Worm (Caenorhabditis elegans) whole organism, L4/young adult: Measurements from ENCODE around the gene ttr-28.

Experiments used
- W03F9.2 ChIP-seq: fragments of 150-350 bp; optimal IDR thresholded peaks from 2 replicates; lab custom pipeline; 2014; ENCODE audit warnings: missing biosample characterization, missing genetic modification characterization
- dao-5 ChIP-seq: sonication (generic microtip); optimal IDR thresholded peaks from 2 replicates; lab custom pipeline; 2016; ENCODE audit warnings: missing genotype, missing genetic modification characterization, moderate library complexity, missing compliant biosample characterization
- him-1 ChIP-seq: sonication (generic microtip); optimal IDR thresholded peaks from 2 replicates; lab custom pipeline; 2016; ENCODE audit warnings: missing genotype, missing genetic modification reagents, missing genetic modification characterization, missing compliant biosample characterization

DNA sequence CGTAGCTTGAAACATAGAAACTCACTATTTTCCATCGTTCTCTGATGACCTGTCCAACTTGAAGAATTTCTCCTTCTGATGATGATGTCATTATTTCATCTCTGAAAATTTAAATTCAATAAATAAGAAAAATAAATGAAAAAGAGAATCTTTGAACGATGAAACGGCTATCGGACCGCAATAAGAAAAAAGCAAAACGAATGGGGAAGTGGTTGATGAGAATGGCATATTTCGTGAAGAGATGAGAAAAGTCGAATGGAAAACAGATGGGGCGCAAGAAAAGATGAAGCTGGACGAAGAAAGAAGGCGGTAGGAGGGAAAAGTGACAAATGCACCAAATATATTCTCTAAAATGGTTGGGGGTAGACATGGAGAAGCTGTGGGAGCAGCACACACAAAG is 9.2 kb downstream of the ttr-28 start, which contains the start of gene ttbk-7:
- no peak for TF ChIP-seq him-1 (tag; lab: Kevin White, UChicago)
- no peak for TF ChIP-seq dao-5 (tag; lab: Kevin White, UChicago)
- TF ChIP-seq W03F9.2 (tag; lab: Kevin White, UChicago): no peak
